Worm (Caenorhabditis elegans) whole organism, young adult: Measurements from ENCODE around the gene AC3.12.

Experiments
- C17E4.6 ChIP-seq: fragments of 200-800 bp; sonication (Bioruptor generic); IDR thresholded peaks from 2 replicates; pipeline ENCODE4 v1.3.6; 2022; ENCODE audit warnings: missing genetic modification reagents, missing genetic modification characterization, missing compliant biosample characterization
- F37B4.10 ChIP-seq: fragments of 200-800 bp; sonication (Bioruptor generic); IDR thresholded peaks from 2 replicates; pipeline ENCODE4 v1.3.6; 2022; ENCODE audit warnings: missing genetic modification characterization, missing compliant biosample characterization
- F49E8.2 ChIP-seq: sonication (generic microtip); optimal IDR thresholded peaks from 3 replicates; lab custom pipeline; 2017; ENCODE audit warnings: missing genetic modification characterization, mild to moderate bottlenecking, missing compliant biosample characterization, antibody characterized with exemption, moderate library complexity; ENCODE audit not compliant: insufficient read depth
- dpl-1 ChIP-seq: fragments of 150-350 bp; optimal IDR thresholded peaks from 2 replicates; lab custom pipeline; 2014; ENCODE audit warnings: missing biosample characterization, missing genetic modification reagents, missing genetic modification characterization
- efl-1 ChIP-seq: fragments of 150-350 bp; optimal IDR thresholded peaks from 2 replicates; lab custom pipeline; 2014; ENCODE audit warnings: missing biosample characterization, missing genetic modification reagents, missing genetic modification characterization
- ets-4 ChIP-seq: fragments of 200-800 bp; sonication (Bioruptor generic); optimal IDR thresholded peaks from 2 replicates; lab custom pipeline; 2018; ENCODE audit warnings: mild to moderate bottlenecking, missing genetic modification characterization, missing compliant biosample characterization
- him-1 ChIP-seq: sonication (generic microtip); optimal IDR thresholded peaks from 2 replicates; lab custom pipeline; 2016; ENCODE audit warnings: missing genotype, missing genetic modification reagents, missing genetic modification characterization, missing compliant biosample characterization
- hmg-1.2 ChIP-seq: fragments of 200-800 bp; sonication (Bioruptor generic); IDR thresholded peaks from 2 replicates; pipeline ENCODE4 v1.3.6; 2022; ENCODE audit warnings: missing genetic modification reagents, missing genetic modification characterization, missing compliant biosample characterization
- lin-54 ChIP-seq: fragments of 200-800 bp; sonication (Bioruptor generic); optimal IDR thresholded peaks from 2 replicates; lab custom pipeline; 2018; ENCODE audit warnings: mild to moderate bottlenecking, missing genetic modification characterization, missing compliant biosample characterization
- mxl-1 ChIP-seq: sonication (generic microtip); optimal IDR thresholded peaks from 2 replicates; lab custom pipeline; 2016; ENCODE audit warnings: missing genetic modification characterization, missing compliant biosample characterization
- pha-4 ChIP-seq: fragments of 150-350 bp; sonication (generic microtip); optimal IDR thresholded peaks from 2 replicates; lab custom pipeline; 2014; ENCODE audit warnings: missing biosample characterization, missing genetic modification reagents, missing genetic modification characterization
- unc-62 ChIP-seq: fragments of 150-350 bp; optimal IDR thresholded peaks from 2 replicates; lab custom pipeline; 2014; ENCODE audit warnings: missing biosample characterization, missing genetic modification reagents, missing genetic modification characterization
- xnd-1 ChIP-seq: sonication (generic microtip); optimal IDR thresholded peaks from 2 replicates; lab custom pipeline; 2016; ENCODE audit warnings: missing genotype, missing genetic modification reagents, missing genetic modification characterization, missing compliant biosample characterization

DNA sequence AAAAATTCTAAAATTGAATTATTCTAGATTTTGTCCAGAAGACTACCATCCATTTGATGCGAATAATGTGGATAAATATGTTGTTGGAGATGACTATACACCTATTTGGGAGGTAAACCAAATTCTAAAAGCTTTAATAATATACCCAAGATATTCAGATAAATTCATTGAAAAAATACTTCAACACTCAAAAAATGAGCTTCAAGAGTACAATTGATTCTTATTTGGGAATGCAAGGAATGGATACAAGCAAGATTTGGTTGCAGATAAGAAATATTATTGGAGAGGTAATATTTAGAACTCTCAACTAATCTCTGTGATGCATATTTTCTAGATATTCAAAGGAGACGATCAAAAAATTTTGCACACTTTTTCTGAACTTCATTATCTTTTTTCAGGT, 19.0 kb downstream of the AC3.12 start:
- no peak for TF ChIP-seq F49E8.2 (tag; lab: Kevin White, UChicago)
- TF ChIP-seq pha-4 (tag; lab: Kevin White, UChicago): no peak
- no peak for TF ChIP-seq dpl-1 (GFP tag; lab: Kevin White, UChicago)
- TF ChIP-seq F37B4.10 (GFP tag; lab: Robert Waterston, UW): no peak
- TF ChIP-seq lin-54 (GFP tag; lab: Kevin White, UChicago): no peak
- no peak for TF ChIP-seq ets-4 (GFP tag; lab: Kevin White, UChicago)
- TF ChIP-seq him-1: no peak
- TF ChIP-seq C17E4.6 (GFP tag; lab: Robert Waterston, UW): no peak
- TF ChIP-seq efl-1: no peak
- TF ChIP-seq xnd-1 (tag; lab: Kevin White, UChicago): no peak
- TF ChIP-seq unc-62 (GFP tag; lab: Kevin White, UChicago): no peak
- TF ChIP-seq mxl-1 (tag; lab: Kevin White, UChicago): no peak
- no peak for TF ChIP-seq hmg-1.2 (GFP tag; lab: Robert Waterston, UW)
